Fruit fly (Drosophila melanogaster): ENCODE data around the gene CG10029.

CG10029 gene

dm6 chr3R:7317107-7317506 lies at the start of gene CG10029:
CG10029 (minus strand) TSS chr3R:7317207.
- TF ChIP-seq CG8478 (optimal IDR thresholded peaks at IDR 0.05), result no peak
- TF ChIP-seq CTCF (optimal IDR thresholded peaks at IDR 0.05), result no peak

dm6 chr3R:7365527-7365926 lies 48.5 kb upstream of the CG10029 start, which contains the start of the genes Mst84Db and Mst84Da:
Mst84Db (minus strand) TSS chr3R:7365627.
Mst84Da (plus strand) TSS chr3R:7365850.
- TF ChIP-seq CTCF (optimal IDR thresholded peaks at IDR 0.05) (no peak), CG8478 (optimal IDR thresholded peaks at IDR 0.05) (no peak)

- TF ChIP-seq CTCF (optimal IDR thresholded peaks at IDR 0.05) (no peak), CG8478 (optimal IDR thresholded peaks at IDR 0.05) (no peak)
Observed at dm6 chr3R:7364573-7364972, 47.6 kb upstream of the CG10029 start, which contains the start of gene Mst84Dc. Mst84Dc (minus strand) TSS chr3R:7364673.

dm6 chr3R:7363673-7364072 lies 46.7 kb upstream of the CG10029 start, which contains the start of gene Mst84Dd:
Mst84Dd (minus strand) TSS chr3R:7363773.
- no peak for TF ChIP-seq CTCF (optimal IDR thresholded peaks at IDR 0.05)
- no peak for TF ChIP-seq CG8478 (optimal IDR thresholded peaks at IDR 0.05)

- no peak for TF ChIP-seq CG8478 (optimal IDR thresholded peaks at IDR 0.05)
- no peak for TF ChIP-seq CTCF (optimal IDR thresholded peaks at IDR 0.05)
Observed at dm6 chr3R:7362023-7362422, 45.0 kb upstream of the CG10029 start, which contains the start of gene CG17944. CG17944 (minus strand) TSS chr3R:7362123.

- TF ChIP-seq CG8478 (optimal IDR thresholded peaks at IDR 0.05) (no peak), CTCF (optimal IDR thresholded peaks at IDR 0.05) (no peak)
Observed at dm6 chr3R:7349452-7349851, 32.4 kb upstream of the CG10029 start, which contains the start of gene CG43290. CG43290 (minus strand) TSS chr3R:7349552.

- TF ChIP-seq CTCF (optimal IDR thresholded peaks at IDR 0.05), result peak; percentile 95 to 97
- no peak for TF ChIP-seq CG8478 (optimal IDR thresholded peaks at IDR 0.05)
Observed at dm6 chr3R:7346445-7346844, 29.4 kb upstream of the CG10029 start, which contains the start of gene nxf4. nxf4 (plus strand) TSS chr3R:7346730.

- no peak for TF ChIP-seq CG8478 (optimal IDR thresholded peaks at IDR 0.05)
- no peak for TF ChIP-seq CTCF (optimal IDR thresholded peaks at IDR 0.05)
Observed at dm6 chr3R:7344769-7345168, 27.8 kb upstream of the CG10029 start, which contains the start of gene CG31496. CG31496 (plus strand) TSS chr3R:7345069.

- TF ChIP-seq CG8478 (optimal IDR thresholded peaks at IDR 0.05) (no peak), CTCF (optimal IDR thresholded peaks at IDR 0.05) (no peak)
Observed at dm6 chr3R:7336454-7336853, 19.4 kb upstream of the CG10029 start.

dm6 chr3R:7334613-7335012 lies 17.6 kb upstream of the CG10029 start:
- TF ChIP-seq CG8478 (optimal IDR thresholded peaks at IDR 0.05) (no peak), CTCF (optimal IDR thresholded peaks at IDR 0.05) (no peak)

dm6 chr3R:7330695-7331094 lies 13.7 kb upstream of the CG10029 start:
- TF ChIP-seq CTCF (optimal IDR thresholded peaks at IDR 0.05), result no peak
- TF ChIP-seq CG8478 (optimal IDR thresholded peaks at IDR 0.05), result no peak

dm6 chr3R:7326200-7326599 lies 9.2 kb upstream of the CG10029 start:
- TF ChIP-seq CG8478 (optimal IDR thresholded peaks at IDR 0.05), result no peak
- no peak for TF ChIP-seq CTCF (optimal IDR thresholded peaks at IDR 0.05)

- TF ChIP-seq CTCF (optimal IDR thresholded peaks at IDR 0.05) (no peak), CG8478 (optimal IDR thresholded peaks at IDR 0.05) (no peak)
Observed at dm6 chr3R:7322549-7322948, 5.5 kb upstream of the CG10029 start.

dm6 chr3R:7313034-7313433 lies 4.0 kb downstream of the CG10029 start:
- TF ChIP-seq CG8478 (optimal IDR thresholded peaks at IDR 0.05) (no peak), CTCF (optimal IDR thresholded peaks at IDR 0.05) (no peak)

dm6 chr3R:7310576-7310975 lies 6.4 kb downstream of the CG10029 start:
- TF ChIP-seq CG8478 (optimal IDR thresholded peaks at IDR 0.05) (no peak), CTCF (optimal IDR thresholded peaks at IDR 0.05) (no peak)

dm6 chr3R:7309579-7310037 lies 7.4 kb downstream of the CG10029 start, which contains the start of gene rn:
rn (minus strand) TSS chr3R:7309629.
- TF ChIP-seq CG8478 (optimal IDR thresholded peaks at IDR 0.05) (no peak), CTCF (optimal IDR thresholded peaks at IDR 0.05) (no peak)
